Worm (Caenorhabditis elegans) whole organism, mixed stage, embryonic: Measurements from ENCODE around the gene rga-1.

Source experiments
- blmp-1 ChIP-seq: fragments of 150-350 bp; optimal IDR thresholded peaks from 2 replicates; lab custom pipeline; 2014; ENCODE audit warnings: missing biosample characterization, missing genetic modification characterization
- ceh-39 ChIP-seq: fragments of 150-350 bp; optimal IDR thresholded peaks from 2 replicates; lab custom pipeline; 2014; ENCODE audit warnings: missing biosample characterization, missing genetic modification characterization
- ces-1 ChIP-seq: fragments of 150-350 bp; optimal IDR thresholded peaks from 2 replicates; lab custom pipeline; 2014; ENCODE audit warnings: missing biosample characterization, missing genetic modification reagents, missing genetic modification characterization
- elt-1 ChIP-seq: sonication (generic microtip); optimal IDR thresholded peaks from 2 replicates; lab custom pipeline; 2017; ENCODE audit warnings: missing genetic modification characterization, mild to moderate bottlenecking, missing compliant biosample characterization, antibody characterized with exemption, moderate library complexity, borderline replicate concordance; ENCODE audit not compliant: insufficient read depth
- elt-3 ChIP-seq: fragments of 150-350 bp; optimal IDR thresholded peaks from 2 replicates; lab custom pipeline; 2014; ENCODE audit warnings: missing biosample characterization, missing genetic modification characterization
- lin-13 ChIP-seq: fragments of 150-350 bp; optimal IDR thresholded peaks from 2 replicates; lab custom pipeline; 2014; ENCODE audit warnings: missing biosample characterization, missing genetic modification characterization
- mls-2 ChIP-seq: sonication (generic microtip); optimal IDR thresholded peaks from 2 replicates; lab custom pipeline; 2016; ENCODE audit warnings: mild to moderate bottlenecking, missing genetic modification characterization, moderate library complexity, missing compliant biosample characterization
- nhr-237 ChIP-seq: fragments of 150-350 bp; optimal IDR thresholded peaks from 2 replicates; lab custom pipeline; 2014; ENCODE audit warnings: missing biosample characterization, missing genetic modification characterization
- pha-4 ChIP-seq: fragments of 150-350 bp; optimal IDR thresholded peaks from 2 replicates; lab custom pipeline; 2018; ENCODE audit warnings: missing biosample characterization, missing genetic modification reagents, missing genetic modification characterization
- snpc-4 ChIP-seq: fragments of 150-350 bp; optimal IDR thresholded peaks from 2 replicates; lab custom pipeline; 2014; ENCODE audit warnings: missing biosample characterization, missing genetic modification characterization
- tbx-8 ChIP-seq: fragments of 200-800 bp; sonication (Bioruptor generic); optimal IDR thresholded peaks from 2 replicates; lab custom pipeline; 2018; ENCODE audit warnings: mild to moderate bottlenecking, missing genetic modification characterization, moderate library complexity, missing compliant biosample characterization
- unc-39 ChIP-seq: fragments of 150-350 bp; optimal IDR thresholded peaks from 2 replicates; lab custom pipeline; 2014; ENCODE audit warnings: missing biosample characterization, missing genetic modification characterization
- ztf-11 ChIP-seq: fragments of 150-350 bp; optimal IDR thresholded peaks from 2 replicates; lab custom pipeline; 2014; ENCODE audit warnings: missing biosample characterization, missing genetic modification characterization

DNA sequence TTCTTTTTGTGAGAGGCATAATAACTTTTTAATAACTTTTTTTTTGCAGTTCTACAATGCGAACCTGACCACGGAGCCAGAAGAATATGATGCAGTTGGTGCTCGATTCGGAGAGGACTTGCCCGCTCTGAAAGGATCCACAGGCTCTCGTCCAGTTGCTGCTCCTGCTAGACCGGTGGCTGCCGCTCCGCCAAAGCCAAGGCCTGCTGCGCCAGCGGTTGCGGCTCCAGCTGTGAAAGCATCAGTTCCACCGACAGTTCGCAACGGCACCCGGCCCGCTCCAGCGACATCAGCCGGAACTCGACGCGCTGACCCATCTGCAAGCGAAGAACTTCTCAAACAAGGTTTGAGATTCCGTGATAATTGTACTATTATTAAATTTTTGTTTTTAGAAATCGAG, 21.6 kb upstream of the rga-1 start:
- TF ChIP-seq nhr-237 (tag; lab: Kevin White, UChicago) (no peak), pha-4 (tag; lab: Kevin White, UChicago) (no peak), mls-2 (tag; lab: Kevin White, UChicago) (no peak), elt-3 (tag; lab: Kevin White, UChicago) (no peak), blmp-1 (tag; lab: Kevin White, UChicago) (no peak), elt-1 (tag; lab: Kevin White, UChicago) (no peak), ztf-11 (tag; lab: Kevin White, UChicago) (no peak), lin-13 (tag; lab: Kevin White, UChicago) (no peak), ceh-39 (tag; lab: Kevin White, UChicago) (no peak), snpc-4 (tag; lab: Kevin White, UChicago) (no peak), tbx-8 (GFP tag; lab: Kevin White, UChicago) (no peak), ces-1 (no peak), unc-39 (tag; lab: Kevin White, UChicago) (no peak)
